Fruit fly (Drosophila melanogaster) whole organism, embryonic: ENCODE data around the gene CG7974.
A peak's percentile ranks its signal among the peaks of the same experiment; 100 is the strongest.

Experiments used
- Aef1 ChIP-seq: fragments of 200-800 bp; sonication (Bioruptor generic); IDR thresholded peaks from 3 replicates; pipeline ENCODE4 v1.3.6; 2022; ENCODE audit warnings: missing biosample characterization, missing genetic modification characterization
- Asciz ChIP-seq: fragments of 200-800 bp; sonication (Bioruptor generic); optimal IDR thresholded peaks from 2 replicates; lab custom pipeline; 2017; ENCODE audit warnings: missing biosample characterization, mild to moderate bottlenecking, missing genetic modification characterization, missing genetic modification reagents
- Awh ChIP-seq: fragments of 200-800 bp; sonication (Bioruptor generic); IDR thresholded peaks from 2 replicates; pipeline ENCODE4, ENCODE4 v1.3.6; 2022; ENCODE audit warnings: missing biosample characterization, missing genetic modification characterization
- B-H2 ChIP-seq: fragments of 200-800 bp; sonication (Bioruptor generic); optimal IDR thresholded peaks from 2 replicates; lab custom pipeline; 2018; ENCODE audit warnings: missing biosample characterization, mild to moderate bottlenecking, missing genetic modification characterization
- CG10321 ChIP-seq: fragments of 200-800 bp; sonication (Bioruptor generic); IDR thresholded peaks from 2 replicates; pipeline ENCODE4 v1.3.6; 2022; ENCODE audit warnings: missing biosample characterization, missing genetic modification characterization
- CG10959 ChIP-seq: fragments of 200-800 bp; sonication (Bioruptor generic); IDR thresholded peaks from 2 replicates; pipeline ENCODE4 v1.3.6; 2022; ENCODE audit warnings: missing biosample characterization, missing genetic modification characterization
- CG12104 ChIP-seq: fragments of 200-800 bp; sonication (Bioruptor generic); optimal IDR thresholded peaks from 3 replicates; lab custom pipeline; 2016; ENCODE audit warnings: missing biosample characterization, missing genetic modification characterization
- CG16863 ChIP-seq: fragments of 200-800 bp; sonication (Bioruptor generic); optimal IDR thresholded peaks from 3 replicates; lab custom pipeline; 2016; ENCODE audit warnings: missing biosample characterization, missing genetic modification characterization
- CG17568 ChIP-seq: fragments of 200-800 bp; sonication (Bioruptor generic); optimal IDR thresholded peaks from 2 replicates; lab custom pipeline; 2018; ENCODE audit warnings: missing biosample characterization, mild to moderate bottlenecking, missing genetic modification characterization, moderate library complexity
- CG17912 ChIP-seq: fragments of 200-800 bp; sonication (Bioruptor generic); optimal IDR thresholded peaks from 2 replicates; lab custom pipeline; 2018; ENCODE audit warnings: missing biosample characterization, mild to moderate bottlenecking, missing genetic modification characterization
- CG1832 ChIP-seq: fragments of 200-800 bp; sonication (Bioruptor generic); optimal IDR thresholded peaks from 2 replicates; lab custom pipeline; 2017; ENCODE audit warnings: missing biosample characterization, mild to moderate bottlenecking, missing genetic modification characterization, inconsistent platforms
- CG33213 ChIP-seq: fragments of 200-800 bp; sonication (Bioruptor generic); optimal IDR thresholded peaks from 3 replicates; lab custom pipeline; 2016; ENCODE audit warnings: missing biosample characterization, missing genetic modification characterization
- CG3847 ChIP-seq: fragments of 200-800 bp; sonication (Bioruptor generic); IDR thresholded peaks from 2 replicates; pipeline ENCODE4 v1.3.6; 2022; ENCODE audit warnings: missing biosample characterization, missing genetic modification characterization
- CG4730 ChIP-seq: fragments of 200-800 bp; sonication (Bioruptor generic); IDR thresholded peaks from 2 replicates; pipeline ENCODE4 v1.3.6; 2022; ENCODE audit warnings: missing biosample characterization, missing genetic modification characterization
- CG4820 ChIP-seq: fragments of 200-800 bp; sonication (Bioruptor generic); optimal IDR thresholded peaks from 3 replicates; lab custom pipeline; 2016; ENCODE audit warnings: missing biosample characterization, missing genetic modification characterization
- CG4854 ChIP-seq: fragments of 200-800 bp; sonication (Bioruptor generic); optimal IDR thresholded peaks from 2 replicates; lab custom pipeline; 2016; ENCODE audit warnings: missing biosample characterization, missing genetic modification characterization, inconsistent platforms
- CG8478 ChIP-seq: fragments of >200 bp; optimal IDR thresholded peaks from 2 replicates; lab custom pipeline; 2018
- CG8765 ChIP-seq: fragments of 200-800 bp; sonication (Bioruptor generic); IDR thresholded peaks from 2 replicates; pipeline ENCODE4 v1.3.6; 2022; ENCODE audit warnings: missing biosample characterization, missing genetic modification characterization
- CG9437 ChIP-seq: fragments of 200-800 bp; sonication (Bioruptor generic); optimal IDR thresholded peaks from 2 replicates; lab custom pipeline; 2018; ENCODE audit warnings: missing biosample characterization, mild to moderate bottlenecking, missing genetic modification characterization
- Doc3 ChIP-seq: fragments of 200-800 bp; sonication (Bioruptor generic); IDR thresholded peaks from 3 replicates; pipeline ENCODE4 v1.3.6; 2022; ENCODE audit warnings: missing biosample characterization, missing genetic modification characterization; ENCODE audit not compliant: partially characterized antibody
- Drgx ChIP-seq: fragments of 200-800 bp; sonication (Bioruptor generic); IDR thresholded peaks from 2 replicates; pipeline ENCODE4 v1.3.6; 2022; ENCODE audit warnings: missing biosample characterization, missing genetic modification characterization
- Fer3 ChIP-seq: fragments of 200-800 bp; sonication (Bioruptor generic); optimal IDR thresholded peaks from 2 replicates; lab custom pipeline; 2018; ENCODE audit warnings: missing biosample characterization, mild to moderate bottlenecking, missing genetic modification characterization, moderate library complexity
- Hr3 ChIP-seq: fragments of 200-800 bp; sonication (Bioruptor generic); optimal IDR thresholded peaks from 3 replicates; lab custom pipeline; 2016; ENCODE audit warnings: missing biosample characterization, missing genetic modification characterization
- Hsf ChIP-seq: fragments of 200-800 bp; sonication (Bioruptor generic); optimal IDR thresholded peaks from 3 replicates; lab custom pipeline; 2016; ENCODE audit warnings: missing biosample characterization, missing genetic modification characterization
- Kr ChIP-seq: fragments of 200-800 bp; sonication (Bioruptor generic); optimal IDR thresholded peaks from 2 replicates; lab custom pipeline; 2017; ENCODE audit warnings: missing biosample characterization, mild to moderate bottlenecking, missing genetic modification characterization
- MTF-1 ChIP-seq: fragments of 200-800 bp; sonication (Bioruptor generic); optimal IDR thresholded peaks from 2 replicates; lab custom pipeline; 2018; ENCODE audit warnings: missing biosample characterization, mild to moderate bottlenecking, missing genetic modification characterization, borderline replicate concordance
- Max ChIP-seq: fragments of 200-800 bp; sonication (Bioruptor generic); optimal IDR thresholded peaks from 2 replicates; lab custom pipeline; 2016; ENCODE audit warnings: missing biosample characterization, mild to moderate bottlenecking, missing genetic modification characterization
- Meics ChIP-seq: fragments of 200-800 bp; sonication (Bioruptor generic); optimal IDR thresholded peaks from 2 replicates; lab custom pipeline; 2017; ENCODE audit warnings: missing biosample characterization, mild to moderate bottlenecking, missing genetic modification characterization
- Mrtf ChIP-seq: fragments of 200-800 bp; sonication (Bioruptor generic); IDR thresholded peaks from 3 replicates; pipeline ENCODE4 v1.3.6; 2022; ENCODE audit warnings: missing biosample characterization, missing genetic modification characterization
- Myb ChIP-seq: fragments of 200-800 bp; sonication (Bioruptor generic); optimal IDR thresholded peaks from 2 replicates; lab custom pipeline; 2016; ENCODE audit warnings: missing biosample characterization, missing genetic modification characterization
- PHDP ChIP-seq: fragments of 200-800 bp; sonication (Bioruptor generic); optimal IDR thresholded peaks from 3 replicates; lab custom pipeline; 2018; ENCODE audit warnings: missing biosample characterization, mild to moderate bottlenecking, missing genetic modification characterization, moderate library complexity
- Sox100B ChIP-seq: fragments of 200-800 bp; sonication (Bioruptor generic); optimal IDR thresholded peaks from 3 replicates; lab custom pipeline; 2018; ENCODE audit warnings: missing biosample characterization, mild to moderate bottlenecking, missing genetic modification characterization
- Taf1 ChIP-seq: fragments of 200-800 bp; sonication (Bioruptor generic); IDR thresholded peaks from 2 replicates; pipeline ENCODE4 v1.3.6; 2022; ENCODE audit warnings: missing biosample characterization, missing genetic modification characterization
- Usf ChIP-seq: fragments of 200-800 bp; sonication (Bioruptor generic); optimal IDR thresholded peaks from 2 replicates; lab custom pipeline; 2017; ENCODE audit warnings: missing genotype, missing biosample characterization, missing genetic modification characterization
- ab ChIP-seq: fragments of 200-800 bp; sonication (Bioruptor generic); optimal IDR thresholded peaks from 2 replicates; lab custom pipeline; 2016; ENCODE audit warnings: missing biosample characterization, missing genetic modification characterization
- aop ChIP-seq: fragments of 200-800 bp; sonication (Bioruptor generic); IDR thresholded peaks from 2 replicates; pipeline ENCODE4 v1.3.6; 2022; ENCODE audit warnings: missing biosample characterization, missing genetic modification characterization
- ash1 ChIP-seq: fragments of 200-800 bp; sonication (Bioruptor generic); optimal IDR thresholded peaks from 2 replicates; lab custom pipeline; 2018; ENCODE audit warnings: missing biosample characterization, mild to moderate bottlenecking, missing genetic modification characterization
- crol ChIP-seq: fragments of 200-800 bp; sonication (Bioruptor generic); IDR thresholded peaks from 2 replicates; pipeline ENCODE4 v1.3.6; 2022; ENCODE audit warnings: missing biosample characterization, missing genetic modification characterization
- cwo ChIP-seq: fragments of 200-800 bp; sonication (Bioruptor generic); optimal IDR thresholded peaks from 3 replicates; lab custom pipeline; 2017; ENCODE audit warnings: missing biosample characterization, missing genetic modification characterization, mild to moderate bottlenecking, moderate library complexity, missing genetic modification reagents
- dimm ChIP-seq: fragments of 200-800 bp; sonication (Bioruptor generic); IDR thresholded peaks from 2 replicates; pipeline ENCODE4 v1.3.6; 2022; ENCODE audit warnings: missing biosample characterization, missing genetic modification characterization
- dm ChIP-seq: fragments of 200-800 bp; sonication (Bioruptor generic); optimal IDR thresholded peaks from 3 replicates; lab custom pipeline; 2016; ENCODE audit warnings: missing biosample characterization, missing genetic modification characterization
- fd3F ChIP-seq: fragments of 200-800 bp; sonication (Bioruptor generic); optimal IDR thresholded peaks from 2 replicates; lab custom pipeline; 2018; ENCODE audit warnings: missing biosample characterization, mild to moderate bottlenecking, missing genetic modification characterization, moderate library complexity
- gsb-n ChIP-seq: fragments of 200-800 bp; sonication (Bioruptor generic); optimal IDR thresholded peaks from 3 replicates; lab custom pipeline; 2018; ENCODE audit warnings: missing biosample characterization, mild to moderate bottlenecking, missing genetic modification characterization
- lbe ChIP-seq: fragments of 200-800 bp; sonication (Bioruptor generic); optimal IDR thresholded peaks from 2 replicates; lab custom pipeline; 2016; ENCODE audit warnings: missing biosample characterization, mild to moderate bottlenecking, missing genetic modification characterization
- maf-S ChIP-seq: fragments of 200-800 bp; sonication (Bioruptor generic); optimal IDR thresholded peaks from 2 replicates; lab custom pipeline; 2016; ENCODE audit warnings: missing biosample characterization, missing genetic modification characterization
- odd ChIP-seq: fragments of 200-800 bp; sonication (Bioruptor generic); optimal IDR thresholded peaks from 2 replicates; lab custom pipeline; 2017; ENCODE audit warnings: missing biosample characterization, mild to moderate bottlenecking, missing genetic modification characterization
- sisA ChIP-seq: fragments of 200-800 bp; sonication (Bioruptor generic); IDR thresholded peaks from 2 replicates; pipeline ENCODE4 v1.3.6; 2022; ENCODE audit warnings: missing biosample characterization, missing genetic modification characterization
- ssp ChIP-seq: fragments of 200-800 bp; sonication (Bioruptor generic); IDR thresholded peaks from 2 replicates; pipeline ENCODE4 v1.3.6; 2022; ENCODE audit warnings: missing biosample characterization, missing genetic modification characterization
- stc ChIP-seq: fragments of 200-800 bp; sonication (Bioruptor generic); IDR thresholded peaks from 2 replicates; pipeline ENCODE4 v1.3.6; 2022; ENCODE audit warnings: missing biosample characterization, missing genetic modification characterization
- tin ChIP-seq: fragments of 200-800 bp; sonication (Bioruptor generic); optimal IDR thresholded peaks from 3 replicates; lab custom pipeline; 2016; ENCODE audit warnings: missing biosample characterization, missing genetic modification characterization
- trh ChIP-seq: fragments of 200-800 bp; sonication (Bioruptor generic); optimal IDR thresholded peaks from 2 replicates; lab custom pipeline; 2016; ENCODE audit warnings: missing biosample characterization, missing genetic modification characterization
- usp ChIP-seq: fragments of >200 bp; optimal IDR thresholded peaks from 2 replicates; lab custom pipeline; 2017; ENCODE audit warnings: missing biosample characterization, missing genetic modification characterization
- wor ChIP-seq: fragments of 200-800 bp; sonication (Bioruptor generic); IDR thresholded peaks from 2 replicates; pipeline ENCODE4 v1.3.6; 2022; ENCODE audit warnings: missing biosample characterization, missing genetic modification characterization

The CG7974 gene

DNA sequence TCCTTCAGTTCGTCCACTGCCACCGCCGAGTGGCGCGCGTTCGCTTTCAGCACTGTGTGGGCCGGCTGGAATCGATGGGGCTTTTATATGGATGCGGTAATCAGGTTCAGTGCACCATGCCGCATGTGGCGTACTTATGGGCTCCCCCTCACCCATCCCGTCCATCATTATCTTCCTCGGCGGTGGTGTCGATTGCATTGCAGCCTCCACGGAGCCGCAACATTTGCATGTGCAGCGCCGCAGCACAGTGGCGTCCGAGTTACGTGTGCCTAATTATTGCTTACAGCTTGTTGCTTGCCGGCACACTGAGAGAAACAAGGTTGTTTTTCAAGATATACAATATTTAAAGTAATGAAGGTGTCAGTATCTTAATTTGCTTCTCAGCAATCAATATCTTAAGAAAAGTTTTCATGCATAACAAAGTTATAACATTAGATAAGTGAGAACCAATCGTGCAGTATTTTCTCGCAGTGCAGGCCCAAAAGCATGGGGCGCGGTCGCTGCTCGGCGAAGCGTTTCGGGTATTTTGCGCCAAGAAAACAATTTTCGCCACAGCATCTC lies 37.5 kb downstream of the CG7974 start, which contains the start of gene CG13931 (continued):
- TF ChIP-seq CG17568 (no peak), CG8478 (lab: Kevin White, UChicago) (no peak), tin (GFP tag; lab: Kevin White, UChicago) (no peak), Usf (no peak), cwo (GFP tag; lab: Kevin White, UChicago) (no peak), CG4820 (peak; percentile 0), wor (no peak), Myb (no peak), ash1 (GFP tag; lab: Kevin White, UChicago) (no peak), CG4854 (GFP tag; lab: Kevin White, UChicago) (no peak), CG10959 (GFP tag; lab: Robert Waterston, UW) (no peak), fd3F (GFP tag; lab: Kevin White, UChicago) (no peak), CG9437 (GFP tag; lab: Kevin White, UChicago) (no peak), lbe (GFP tag; lab: Kevin White, UChicago) (no peak), Taf1 (GFP tag; lab: Robert Waterston, UW) (no peak), Sox100B (GFP tag; lab: Kevin White, UChicago) (no peak), gsb-n (tag; lab: Kevin White, UChicago) (no peak), Asciz (GFP tag; lab: Kevin White, UChicago) (no peak), ssp (GFP tag; lab: Robert Waterston, UW) (no peak), Fer3 (tag; lab: Kevin White, UChicago) (no peak), CG12104 (GFP tag; lab: Kevin White, UChicago) (no peak), stc (no peak), Max (GFP tag; lab: Kevin White, UChicago) (no peak), crol (no peak), CG33213 (no peak), B-H2 (GFP tag; lab: Kevin White, UChicago) (no peak), MTF-1 (no peak), odd (GFP tag; lab: Kevin White, UChicago) (no peak), CG10321 (GFP tag; lab: Robert Waterston, UW) (no peak), ab (GFP tag; lab: Kevin White, UChicago) (no peak), usp (no peak), CG3847 (GFP tag; lab: Robert Waterston, UW) (no peak), aop (GFP tag; lab: Robert Waterston, UW) (no peak), Kr (GFP tag; lab: Kevin White, UChicago) (no peak), Hr3 (GFP tag; lab: Kevin White, UChicago) (no peak), dm (GFP tag; lab: Kevin White, UChicago) (no peak), CG4730 (GFP tag; lab: Robert Waterston, UW) (no peak), Drgx (peak; percentile 77), Aef1 (GFP tag; lab: Robert Waterston, UW) (peak; percentile 45; the same call in 1 of the 3 replicates), CG17912 (GFP tag; lab: Kevin White, UChicago) (no peak), Mrtf (GFP tag; lab: Robert Waterston, UW) (no peak; the same call in 2 of the 3 replicates), CG1832 (GFP tag; lab: Kevin White, UChicago) (no peak), trh (GFP tag; lab: Kevin White, UChicago) (no peak), Awh (no peak), dimm (no peak), Doc3 (GFP tag; lab: Robert Waterston, UW) (no peak), Hsf (peak; percentile 8), sisA (GFP tag; lab: Robert Waterston, UW) (peak; percentile 57), CG8765 (GFP tag; lab: Robert Waterston, UW) (no peak), Meics (GFP tag; lab: Kevin White, UChicago) (no peak), PHDP (no peak), maf-S (GFP tag; lab: Kevin White, UChicago) (no peak), CG16863 (GFP tag; lab: Kevin White, UChicago) (no peak)
